Fruit fly (Drosophila melanogaster) Kc167 (cell line): Measurements from ENCODE around the gene Gad1.

Source experiments
- psq ChIP-seq: fragments of >200 bp; optimal IDR thresholded peaks from 2 replicates; lab custom pipeline; 2017; ENCODE audit warnings: missing external identifiers
- ttk ChIP-seq: sonication (Bioruptor generic); optimal IDR thresholded peaks from 2 replicates; lab custom pipeline; 2017; ENCODE audit warnings: missing external identifiers

DNA sequence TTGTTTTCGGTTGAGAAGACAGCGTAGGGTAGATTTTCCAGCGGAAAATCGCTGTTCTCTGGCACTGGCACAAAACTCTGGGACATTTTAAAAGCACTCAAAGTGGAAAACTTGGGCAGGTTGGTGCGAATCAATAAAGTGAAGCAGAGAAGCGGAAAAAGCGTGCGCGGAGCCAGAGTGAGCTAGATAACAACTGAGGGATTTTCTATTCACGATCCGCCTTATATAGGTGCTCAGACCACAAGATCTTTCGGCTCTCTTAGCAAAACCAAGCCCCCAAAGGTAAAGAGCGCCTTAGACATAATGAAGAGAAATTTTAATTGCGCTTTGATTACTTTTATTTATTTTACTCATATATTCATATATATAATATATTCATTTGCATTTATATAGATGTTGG is 14.8 kb downstream of the Gad1 start, which contains the start of gene Faa:
- TF ChIP-seq psq (lab: Kevin White, UChicago) (no peak), ttk (lab: Kevin White, UChicago) (no peak)
